Worm (Caenorhabditis elegans) whole organism, late embryonic: ENCODE data around the gene Y39A3CL.7.

Experiments used
- C38D4.7 ChIP-seq: fragments of 200-800 bp; sonication (Bioruptor generic); optimal IDR thresholded peaks from 2 replicates; lab custom pipeline; 2018; ENCODE audit warnings: mild to moderate bottlenecking, missing genetic modification characterization, moderate library complexity, missing compliant biosample characterization
- ceh-31 ChIP-seq: sonication (generic microtip); optimal IDR thresholded peaks from 2 replicates; lab custom pipeline; 2016; ENCODE audit warnings: missing genetic modification characterization, missing compliant biosample characterization
- dve-1 ChIP-seq: sonication (generic microtip); optimal IDR thresholded peaks from 2 replicates; lab custom pipeline; 2017; ENCODE audit warnings: antibody characterized with exemption, mild to moderate bottlenecking, missing genetic modification characterization, missing compliant biosample characterization
- ets-4 ChIP-seq: sonication (generic microtip); optimal IDR thresholded peaks from 2 replicates; lab custom pipeline; 2016; ENCODE audit warnings: missing genetic modification characterization, missing compliant biosample characterization
- fkh-10 ChIP-seq: fragments of 150-350 bp; optimal IDR thresholded peaks from 2 replicates; lab custom pipeline; 2014; ENCODE audit warnings: missing biosample characterization, missing genetic modification reagents, missing genetic modification characterization
- nfya-1 ChIP-seq: sonication (generic microtip); optimal IDR thresholded peaks from 2 replicates; lab custom pipeline; 2017; ENCODE audit warnings: missing genetic modification characterization, mild to moderate bottlenecking, missing compliant biosample characterization, antibody characterized with exemption, moderate library complexity
- nhr-11 ChIP-seq: fragments of 150-350 bp; optimal IDR thresholded peaks from 2 replicates; lab custom pipeline; 2014; ENCODE audit warnings: missing biosample characterization, missing genetic modification characterization
- pag-3 ChIP-seq: sonication (generic microtip); optimal IDR thresholded peaks from 2 replicates; lab custom pipeline; 2016; ENCODE audit warnings: missing compliant biosample characterization, missing genetic modification characterization, borderline replicate concordance
- pha-4 ChIP-seq: fragments of 150-350 bp; optimal IDR thresholded peaks from 2 replicates; lab custom pipeline; 2018; ENCODE audit warnings: missing biosample characterization, missing genetic modification reagents, missing genetic modification characterization
- tbx-2 ChIP-seq: sonication (generic microtip); optimal IDR thresholded peaks from 2 replicates; lab custom pipeline; 2016; ENCODE audit warnings: missing genetic modification characterization, missing compliant biosample characterization

ce11 chrIII:1876267-1876865, 51.6 kb downstream of the Y39A3CL.7 start:
- no peak for TF ChIP-seq nfya-1 (tag; lab: Kevin White, UChicago)
- no peak for TF ChIP-seq ets-4 (tag; lab: Kevin White, UChicago)
- TF ChIP-seq fkh-10 (GFP tag; lab: Kevin White, UChicago), result no peak
- TF ChIP-seq ceh-31 (tag; lab: Kevin White, UChicago), result no peak
- no peak for TF ChIP-seq dve-1 (tag; lab: Kevin White, UChicago)
- TF ChIP-seq pha-4, result no peak
- TF ChIP-seq tbx-2 (tag; lab: Kevin White, UChicago), result no peak
- no peak for TF ChIP-seq C38D4.7
- TF ChIP-seq nhr-11 (tag; lab: Kevin White, UChicago), result no peak
- no peak for TF ChIP-seq pag-3 (tag; lab: Kevin White, UChicago)
